Worm (Caenorhabditis elegans): ENCODE data around the gene srw-139.
"Not testable (repeated sequence)": the region's sequence is repeated elsewhere in the genome, so short reads cannot be mapped to it uniquely, and the experiment has no call there.

Gene srw-139

DNA sequence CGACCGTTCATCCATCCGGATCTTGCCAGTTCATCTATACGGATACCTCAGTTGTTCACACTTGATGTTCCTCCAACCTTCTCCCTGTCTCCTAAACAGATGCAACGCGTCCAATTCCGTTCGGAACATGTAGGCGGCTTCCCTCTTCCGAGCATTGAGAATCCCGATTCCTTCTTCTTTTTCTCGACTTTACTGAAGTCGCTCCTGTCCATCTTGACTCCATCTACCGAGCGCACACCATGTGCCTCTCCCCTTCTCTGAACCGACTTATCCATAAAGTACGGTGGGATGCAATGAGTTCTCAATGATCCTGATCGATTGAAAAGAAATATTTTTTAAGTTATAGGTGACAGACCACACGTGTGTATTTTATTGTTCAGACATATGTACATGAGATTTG is 6.9 kb upstream of the srw-139 start:
- TF ChIP-seq W03F9.2 (tag; optimal IDR thresholded peaks at IDR 0.05) (no peak), him-1 (tag; optimal IDR thresholded peaks at IDR 0.05) (no peak), dao-5 (tag; optimal IDR thresholded peaks at IDR 0.05) (no peak)

DNA sequence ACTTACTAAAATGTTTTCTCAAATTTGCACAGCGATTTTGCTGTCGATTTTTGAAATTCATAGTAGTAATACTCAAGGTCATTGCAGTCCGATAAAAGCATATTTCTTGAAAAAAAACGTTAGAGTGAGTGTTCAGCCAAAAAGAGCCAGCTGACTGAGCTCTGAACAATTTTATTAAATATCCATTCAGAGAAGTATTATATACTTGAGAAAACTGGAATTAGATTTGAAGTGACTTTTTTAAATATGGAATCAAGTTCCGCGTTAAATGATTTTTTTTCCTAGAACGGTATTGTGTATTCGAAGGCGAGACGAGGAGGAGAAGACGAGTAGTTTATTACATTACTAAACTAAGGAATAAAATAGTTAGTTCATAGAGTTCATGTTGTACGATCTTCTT is 6.3 kb upstream of the srw-139 start, which contains the start of gene srw-121:
Gene srw-121 (minus strand): TSS at position 101 of the 400 bp plus-strand sequence.
- TF ChIP-seq dao-5 (tag; optimal IDR thresholded peaks at IDR 0.05) (no peak), him-1 (tag; optimal IDR thresholded peaks at IDR 0.05) (no peak), W03F9.2 (tag; optimal IDR thresholded peaks at IDR 0.05) (no peak)

DNA sequence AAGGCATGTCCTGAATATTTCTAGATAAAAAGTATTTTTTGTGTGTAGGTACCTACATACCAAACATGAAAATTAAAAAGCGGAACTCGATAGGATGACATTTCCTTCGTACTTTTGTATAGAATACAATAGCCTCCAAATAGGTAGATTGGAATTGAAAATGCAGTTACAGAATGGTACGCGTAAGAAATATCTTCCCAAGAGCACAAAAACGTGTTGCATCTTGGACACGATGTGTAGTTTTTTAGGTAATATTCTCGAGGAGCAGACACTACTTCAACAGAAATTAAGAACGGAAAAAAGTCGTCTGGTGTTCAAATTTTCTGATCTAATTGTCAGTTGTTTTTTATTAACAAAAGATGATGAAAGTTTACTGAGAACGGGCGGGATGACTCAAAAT is 2.2 kb upstream of the srw-139 start, which contains the start of gene srh-85:
Gene srh-85 (minus strand): TSS at position 101 of the 400 bp plus-strand sequence.
- no peak for TF ChIP-seq W03F9.2 (tag; optimal IDR thresholded peaks at IDR 0.05)

DNA sequence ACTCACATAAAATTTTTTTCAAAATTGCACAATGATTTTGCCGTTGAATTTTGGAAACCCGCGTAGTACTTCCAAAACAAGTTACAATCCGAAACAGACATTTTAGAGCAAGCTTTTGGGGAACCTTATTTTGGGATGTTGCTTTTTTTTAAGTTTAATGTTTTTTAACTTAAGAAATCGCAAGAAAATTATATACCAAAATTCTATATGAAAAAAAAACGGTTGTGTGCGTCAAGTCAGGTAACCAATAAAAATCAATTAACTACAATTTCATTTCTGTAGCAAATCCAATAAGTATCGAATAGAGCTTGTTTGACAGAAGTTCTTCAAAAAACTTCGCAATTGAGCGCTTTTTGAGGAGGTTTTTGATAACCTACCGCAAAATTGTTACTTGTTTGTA is 1.9 kb downstream of the srw-139 start, which contains the start of gene srw-117:
Gene srw-117 (minus strand): TSS at position 101 of the 400 bp plus-strand sequence.
- TF ChIP-seq W03F9.2 (tag; optimal IDR thresholded peaks at IDR 0.05) (no peak), him-1 (tag; optimal IDR thresholded peaks at IDR 0.05) (no peak), dao-5 (tag; optimal IDR thresholded peaks at IDR 0.05) (no peak)

DNA sequence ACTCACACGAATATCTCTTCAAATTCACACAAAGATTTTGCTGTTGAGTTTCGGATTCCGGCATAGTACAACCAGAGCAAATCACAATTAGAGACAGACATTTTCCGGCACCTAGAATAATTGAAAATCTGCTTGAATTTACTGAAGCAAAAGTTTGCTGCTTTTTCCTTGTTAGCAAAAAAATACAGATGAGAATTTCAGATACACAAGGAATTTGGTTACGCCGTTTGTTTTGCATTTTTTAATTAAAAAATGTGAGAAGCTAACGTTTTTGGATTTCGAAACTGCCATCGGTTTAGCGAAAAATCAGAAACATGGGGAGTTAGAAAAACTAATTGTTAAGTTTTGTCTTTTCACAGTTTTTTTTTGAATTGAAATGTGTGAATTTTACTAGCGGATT is 5.2 kb downstream of the srw-139 start, which contains the start of gene srw-118:
Gene srw-118 (minus strand): TSS at position 101 of the 400 bp plus-strand sequence.
- TF ChIP-seq him-1 (tag; optimal IDR thresholded peaks at IDR 0.05) (no peak), dao-5 (tag; optimal IDR thresholded peaks at IDR 0.05) (no peak), W03F9.2 (tag; optimal IDR thresholded peaks at IDR 0.05) (no peak)

DNA sequence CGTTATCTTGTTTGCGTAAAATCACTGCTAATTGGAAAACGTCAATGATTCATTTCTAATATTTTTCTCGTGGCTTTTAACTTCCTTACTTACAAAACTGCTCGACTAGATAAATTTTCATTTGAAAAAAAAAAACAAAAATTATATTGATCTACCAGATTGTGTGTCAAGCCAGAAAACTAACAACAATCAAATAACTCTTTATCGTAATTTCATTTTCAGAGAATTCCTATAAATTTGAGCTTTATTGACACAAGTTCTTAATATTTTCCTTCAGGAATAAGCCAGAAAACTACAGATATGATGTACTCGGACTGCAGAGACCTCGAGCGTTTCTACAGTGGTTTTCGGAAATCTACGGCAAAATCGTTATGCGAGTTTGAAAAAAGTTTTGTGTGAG is 8.9 kb downstream of the srw-139 start, which contains the start of gene srw-124:
Gene srw-124 (plus strand): TSS at position 301 of the 400 bp plus-strand sequence.
- TF ChIP-seq W03F9.2 (tag; optimal IDR thresholded peaks at IDR 0.05) (no peak), dao-5 (tag; optimal IDR thresholded peaks at IDR 0.05) (no peak), him-1 (tag; optimal IDR thresholded peaks at IDR 0.05) (no peak)

ce11 chrV:2975285-2975684 is 9.9 kb downstream of the srw-139 start, which contains the start of gene srw-123:
Gene srw-123 (minus strand): TSS chrV:2975385.
- not testable (repeated sequence) for TF ChIP-seq him-1, W03F9.2, dao-5 (tag; optimal IDR thresholded peaks at IDR 0.05)

DNA sequence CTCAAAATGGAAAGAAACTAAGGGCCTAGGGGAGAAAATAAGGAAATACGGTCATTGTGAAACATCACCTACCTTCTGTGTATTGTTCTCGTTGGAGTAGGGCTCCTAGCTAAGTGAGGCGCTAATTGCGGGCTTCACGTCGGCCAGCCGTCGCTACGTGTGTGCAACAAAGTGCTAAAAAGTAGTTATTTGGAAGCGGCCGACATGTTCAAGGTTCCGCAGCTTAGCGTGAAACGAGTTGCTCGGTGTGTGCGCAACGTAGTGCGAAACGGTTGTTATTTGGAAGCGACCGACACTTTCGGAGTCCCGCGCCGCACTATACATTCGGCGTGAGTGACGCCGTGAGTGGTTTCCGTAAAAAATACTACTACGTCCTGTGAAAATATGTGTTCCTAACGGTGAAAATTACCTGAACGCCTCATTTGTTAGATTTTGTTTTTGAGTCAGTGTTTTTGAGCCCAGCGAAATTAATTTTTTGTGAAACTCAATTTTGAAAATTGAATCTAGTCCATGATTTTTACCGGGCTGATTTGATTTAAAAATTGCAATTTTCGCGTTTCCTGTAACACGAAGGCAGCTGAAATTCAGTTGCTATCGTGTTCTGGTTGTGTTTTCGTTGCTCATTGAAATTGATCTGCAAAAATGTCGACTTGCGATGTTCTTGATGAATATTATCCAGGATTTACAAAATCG is 13.8 kb downstream of the srw-139 start, which contains the start of gene srw-129:
Gene srw-129 (plus strand): TSS at position 643 of the 693 bp plus-strand sequence.
- no peak for TF ChIP-seq W03F9.2 (tag; optimal IDR thresholded peaks at IDR 0.05)
- no peak for TF ChIP-seq dao-5 (tag; optimal IDR thresholded peaks at IDR 0.05)
- TF ChIP-seq him-1 (tag; optimal IDR thresholded peaks at IDR 0.05), result no peak

- TF ChIP-seq W03F9.2 (tag; optimal IDR thresholded peaks at IDR 0.05) (no peak), him-1 (tag; optimal IDR thresholded peaks at IDR 0.05) (no peak), dao-5 (tag; optimal IDR thresholded peaks at IDR 0.05) (no peak)
Observed at ce11 chrV:2964786-2965185, 20.4 kb downstream of the srw-139 start, which contains the start of gene srh-88. Gene srh-88 (minus strand): TSS chrV:2964886.

ce11 chrV:2962960-2963359 is 22.2 kb downstream of the srw-139 start, which contains the start of gene srw-138:
Gene srw-138 (minus strand): TSS chrV:2963060.
- TF ChIP-seq W03F9.2 (tag; optimal IDR thresholded peaks at IDR 0.05), result no peak
- TF ChIP-seq him-1 (tag; optimal IDR thresholded peaks at IDR 0.05), result no peak
- TF ChIP-seq dao-5 (tag; optimal IDR thresholded peaks at IDR 0.05), result no peak

DNA sequence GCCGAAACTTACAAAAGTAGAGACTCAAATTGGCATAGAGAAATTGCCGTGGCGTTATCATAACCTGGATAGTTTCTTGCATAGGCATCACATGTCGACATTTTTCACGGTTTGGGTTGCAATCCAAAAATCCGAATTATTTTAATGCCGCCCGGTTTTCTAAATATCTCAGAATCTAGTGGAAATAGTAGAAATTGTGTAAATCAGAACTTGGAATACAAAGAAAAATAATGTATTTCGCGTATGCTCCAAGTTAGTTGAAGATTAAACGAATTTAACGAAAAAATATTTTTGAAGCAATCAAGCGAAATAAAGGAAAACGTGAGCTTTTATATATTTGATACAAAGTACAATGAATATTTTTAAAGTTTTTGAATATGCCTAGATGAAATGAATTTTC is 24.3 kb downstream of the srw-139 start, which contains the start of gene srw-144:
Gene srw-144 (minus strand): TSS at position 101 of the 400 bp plus-strand sequence.
- no peak for TF ChIP-seq him-1 (tag; optimal IDR thresholded peaks at IDR 0.05)
- no peak for TF ChIP-seq W03F9.2 (tag; optimal IDR thresholded peaks at IDR 0.05)
- no peak for TF ChIP-seq dao-5 (tag; optimal IDR thresholded peaks at IDR 0.05)

DNA sequence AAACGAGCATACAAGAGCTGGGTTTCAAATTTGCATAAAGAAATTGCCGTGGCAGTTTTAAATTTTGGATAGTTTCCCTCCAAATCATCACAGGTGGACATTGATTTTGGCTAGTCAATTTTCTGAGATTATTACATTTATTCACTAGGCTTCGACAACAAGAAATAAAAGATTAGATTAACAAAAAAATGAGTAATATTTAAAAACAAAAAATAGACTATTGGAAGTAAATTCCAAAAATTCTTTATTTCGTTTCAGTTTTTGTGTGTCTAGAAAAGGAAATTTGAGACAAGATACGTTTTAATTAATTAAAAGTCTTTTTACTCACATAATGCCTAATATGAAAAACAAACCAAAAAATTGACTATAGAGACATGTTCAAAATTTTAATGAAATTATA is 27.0 kb downstream of the srw-139 start, which contains the start of gene srw-142:
Gene srw-142 (minus strand): TSS at position 101 of the 400 bp plus-strand sequence.
- TF ChIP-seq dao-5 (tag; optimal IDR thresholded peaks at IDR 0.05), result no peak
- no peak for TF ChIP-seq him-1 (tag; optimal IDR thresholded peaks at IDR 0.05)
- TF ChIP-seq W03F9.2 (tag; optimal IDR thresholded peaks at IDR 0.05), result no peak

DNA sequence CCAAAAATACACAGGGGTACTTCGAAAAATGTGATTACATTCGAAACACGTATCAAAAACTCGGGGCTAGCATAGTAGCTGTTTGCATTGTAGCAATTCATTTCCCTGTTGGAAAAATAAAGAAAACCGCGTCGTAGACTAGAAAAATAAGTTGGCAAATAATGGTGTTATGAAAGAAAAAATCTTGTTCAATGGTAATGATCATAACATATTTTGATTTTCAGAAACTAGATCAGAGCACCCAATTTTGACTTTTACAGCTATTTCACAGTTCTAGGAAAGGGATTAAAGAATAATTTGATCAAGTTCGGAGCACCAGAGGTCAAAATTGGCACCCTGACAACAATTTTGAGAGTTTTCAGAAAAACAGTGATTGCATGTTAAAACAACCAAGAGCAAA is 29.9 kb downstream of the srw-139 start, which contains the start of gene srh-248:
Gene srh-248 (minus strand): TSS at position 101 of the 400 bp plus-strand sequence.
- not testable (repeated sequence) for TF ChIP-seq him-1, dao-5, W03F9.2 (tag; optimal IDR thresholded peaks at IDR 0.05)

DNA sequence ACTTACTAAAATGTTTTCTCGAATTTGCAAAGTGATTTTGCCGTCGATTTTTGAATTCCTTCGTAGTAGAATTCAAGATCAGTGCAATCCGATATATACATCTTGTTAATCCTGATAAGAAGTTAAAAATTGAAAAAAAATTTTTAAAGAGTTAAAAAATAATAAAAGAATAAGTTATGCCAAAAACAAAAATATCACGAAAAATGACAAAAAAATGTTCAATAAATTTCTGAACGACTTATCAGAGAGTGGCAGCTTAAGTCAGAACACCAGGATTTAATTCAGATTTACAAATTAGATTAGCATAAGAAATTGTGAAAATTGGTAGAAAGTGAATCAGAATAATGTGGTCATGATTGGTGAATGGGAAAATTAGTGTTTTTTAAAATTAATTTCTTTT is 33.1 kb downstream of the srw-139 start, which contains the start of gene srw-122:
Gene srw-122 (minus strand): TSS at position 101 of the 400 bp plus-strand sequence.
- not testable (repeated sequence) for TF ChIP-seq him-1, dao-5, W03F9.2 (tag; optimal IDR thresholded peaks at IDR 0.05)
